Fruit fly (Drosophila melanogaster) whole organism, embryonic: ENCODE results near the gene MED18.

Experiments
- CG10462 ChIP-seq: fragments of 200-800 bp; sonication (Bioruptor generic); optimal IDR thresholded peaks from 2 replicates; lab custom pipeline; 2016; ENCODE audit warnings: missing biosample characterization, missing genetic modification characterization
- CG10654 ChIP-seq: fragments of 200-800 bp; sonication (Bioruptor generic); optimal IDR thresholded peaks from 2 replicates; lab custom pipeline; 2016; ENCODE audit warnings: missing biosample characterization, missing genetic modification characterization
- CG11093 ChIP-seq: fragments of 200-800 bp; sonication (Bioruptor generic); IDR thresholded peaks from 3 replicates; pipeline ENCODE4 v1.3.6; 2022; ENCODE audit warnings: missing biosample characterization, missing genetic modification characterization
- CG12219 ChIP-seq: fragments of 200-800 bp; sonication (Bioruptor generic); optimal IDR thresholded peaks from 3 replicates; lab custom pipeline; 2018; ENCODE audit warnings: missing biosample characterization, mild to moderate bottlenecking, missing genetic modification characterization
- CG12659 ChIP-seq: fragments of 200-800 bp; sonication (Bioruptor generic); optimal IDR thresholded peaks from 3 replicates; lab custom pipeline; 2017; ENCODE audit warnings: mild to moderate bottlenecking, missing biosample characterization, missing genetic modification reagents, missing genetic modification characterization
- CG13123 ChIP-seq: fragments of 200-800 bp; sonication (Bioruptor generic); optimal IDR thresholded peaks from 2 replicates; lab custom pipeline; 2016; ENCODE audit warnings: missing biosample characterization, missing genetic modification characterization
- CG13287 ChIP-seq: fragments of 200-800 bp; sonication (Bioruptor generic); IDR thresholded peaks from 2 replicates; pipeline ENCODE4 v1.3.6; 2022; ENCODE audit warnings: missing biosample characterization, missing genetic modification characterization; ENCODE audit not compliant: partially characterized antibody
- CG14965 ChIP-seq: fragments of 200-800 bp; sonication (Bioruptor generic); optimal IDR thresholded peaks from 2 replicates; lab custom pipeline; 2016; ENCODE audit warnings: missing biosample characterization, missing genetic modification characterization, borderline replicate concordance
- CG15073 ChIP-seq: fragments of 200-800 bp; sonication (Bioruptor generic); optimal IDR thresholded peaks from 2 replicates; lab custom pipeline; 2016; ENCODE audit warnings: missing biosample characterization, missing genetic modification characterization
- CG1603 ChIP-seq: fragments of 200-800 bp; sonication (Bioruptor generic); optimal IDR thresholded peaks from 2 replicates; lab custom pipeline; 2019; ENCODE audit warnings: missing biosample characterization, mild to moderate bottlenecking, missing genetic modification characterization, moderate library complexity
- CG17385 ChIP-seq: fragments of 200-800 bp; sonication (Bioruptor generic); optimal IDR thresholded peaks from 3 replicates; lab custom pipeline; 2018; ENCODE audit warnings: missing biosample characterization, mild to moderate bottlenecking, missing genetic modification characterization
- CG2116 ChIP-seq: fragments of 200-800 bp; sonication (Bioruptor generic); optimal IDR thresholded peaks from 3 replicates; lab custom pipeline; 2018; ENCODE audit warnings: missing biosample characterization, mild to moderate bottlenecking, missing genetic modification characterization
- CG2712 ChIP-seq: fragments of 200-800 bp; optimal IDR thresholded peaks from 3 replicates; lab custom pipeline; 2019; ENCODE audit warnings: missing biosample characterization, mild to moderate bottlenecking, missing genetic modification characterization, moderate library complexity
- CG3726 ChIP-seq: fragments of 200-800 bp; sonication (Bioruptor generic); IDR thresholded peaks from 3 replicates; pipeline ENCODE4, ENCODE4 v1.3.6; 2022; ENCODE audit warnings: missing biosample characterization, missing genetic modification characterization
- CG4282 ChIP-seq: fragments of 200-800 bp; sonication (Bioruptor generic); optimal IDR thresholded peaks from 2 replicates; lab custom pipeline; 2016; ENCODE audit warnings: missing biosample characterization, missing genetic modification characterization
- CG7987 ChIP-seq: fragments of 200-800 bp; sonication (Bioruptor generic); optimal IDR thresholded peaks from 2 replicates; lab custom pipeline; 2018; ENCODE audit warnings: missing biosample characterization, mild to moderate bottlenecking, missing genetic modification characterization, moderate library complexity
- CG8924 ChIP-seq: fragments of 200-800 bp; optimal IDR thresholded peaks from 3 replicates; lab custom pipeline; 2019; ENCODE audit warnings: missing biosample characterization, mild to moderate bottlenecking, missing genetic modification characterization, moderate library complexity
- CHES-1-like ChIP-seq: fragments of 200-800 bp; sonication (Bioruptor generic); optimal IDR thresholded peaks from 2 replicates; lab custom pipeline; 2016; ENCODE audit warnings: missing biosample characterization, missing genetic modification characterization
- Camta ChIP-seq: fragments of 200-800 bp; sonication (Bioruptor generic); optimal IDR thresholded peaks from 2 replicates; lab custom pipeline; 2016; ENCODE audit warnings: missing biosample characterization, missing genetic modification characterization
- Dip3 ChIP-seq: fragments of 200-800 bp; sonication (Bioruptor generic); optimal IDR thresholded peaks from 3 replicates; lab custom pipeline; 2016; ENCODE audit warnings: missing biosample characterization, missing genetic modification characterization
- Ets97D ChIP-seq: fragments of 200-800 bp; sonication (Bioruptor generic); optimal IDR thresholded peaks from 3 replicates; lab custom pipeline; 2016; ENCODE audit warnings: missing biosample characterization, missing genetic modification characterization
- HLH4C ChIP-seq: fragments of 200-800 bp; sonication (Bioruptor generic); IDR thresholded peaks from 3 replicates; pipeline ENCODE4 v1.3.6; 2022; ENCODE audit warnings: missing biosample characterization, missing genetic modification characterization; ENCODE audit not compliant: partially characterized antibody
- Sry-β ChIP-seq: fragments of 200-800 bp; sonication (Bioruptor generic); optimal IDR thresholded peaks from 2 replicates; lab custom pipeline; 2018; ENCODE audit warnings: missing biosample characterization, mild to moderate bottlenecking, missing genetic modification characterization, moderate library complexity
- Xbp1 ChIP-seq: fragments of 200-800 bp; sonication (Bioruptor generic); optimal IDR thresholded peaks from 3 replicates; lab custom pipeline; 2016; ENCODE audit warnings: missing biosample characterization, mild to moderate bottlenecking, missing genetic modification characterization
- YL-1 ChIP-seq: fragments of 200-800 bp; sonication (Bioruptor generic); optimal IDR thresholded peaks from 3 replicates; lab custom pipeline; 2017; ENCODE audit warnings: missing biosample characterization, mild to moderate bottlenecking, missing genetic modification characterization
- ac ChIP-seq: fragments of 200-800 bp; sonication (Bioruptor generic); optimal IDR thresholded peaks from 3 replicates; lab custom pipeline; 2017; ENCODE audit warnings: missing biosample characterization, mild to moderate bottlenecking, missing genetic modification characterization
- bsh ChIP-seq, 2 experiments: fragments of 200-800 bp; sonication (Bioruptor generic); optimal IDR thresholded peaks; 2 replicates each; lab custom pipeline; 2017 to 2018; ENCODE audit warnings: mild to moderate bottlenecking in 2 of 2, missing biosample characterization in 2 of 2, missing genetic modification characterization in 2 of 2, moderate library complexity in 1 of 2
- ci ChIP-seq: fragments of 200-800 bp; sonication (Bioruptor generic); IDR thresholded peaks from 3 replicates; pipeline ENCODE4 v1.3.6; 2022; ENCODE audit warnings: missing biosample characterization, missing genetic modification characterization
- crc ChIP-seq: fragments of 200-800 bp; sonication (Bioruptor generic); optimal IDR thresholded peaks from 2 replicates; lab custom pipeline; 2016; ENCODE audit warnings: missing biosample characterization, missing genetic modification characterization
- croc ChIP-seq: fragments of 200-800 bp; sonication (Bioruptor generic); conservative IDR thresholded peaks from 3 replicates; pipeline ENCODE4 v1.3.6; 2022; ENCODE audit warnings: missing biosample characterization, missing genetic modification characterization
- dan ChIP-seq: fragments of 200-800 bp; sonication (Bioruptor generic); IDR thresholded peaks from 2 replicates; pipeline ENCODE4 v1.3.6; 2022; ENCODE audit warnings: missing biosample characterization, missing genetic modification characterization
- ems ChIP-seq: fragments of 200-800 bp; sonication (Bioruptor generic); optimal IDR thresholded peaks from 3 replicates; lab custom pipeline; 2016; ENCODE audit warnings: missing biosample characterization, missing genetic modification characterization
- en ChIP-seq: fragments of 200-800 bp; sonication (Bioruptor generic); optimal IDR thresholded peaks from 2 replicates; lab custom pipeline; 2016; ENCODE audit warnings: missing biosample characterization, missing genetic modification characterization
- eyg ChIP-seq: fragments of 200-800 bp; sonication (Bioruptor generic); optimal IDR thresholded peaks from 3 replicates; lab custom pipeline; 2016; ENCODE audit warnings: missing biosample characterization, missing genetic modification characterization
- fd96Cb ChIP-seq: fragments of 200-800 bp; sonication (Bioruptor generic); optimal IDR thresholded peaks from 2 replicates; lab custom pipeline; 2018; ENCODE audit warnings: missing biosample characterization, mild to moderate bottlenecking, missing genetic modification characterization, moderate library complexity
- gfzf ChIP-seq: fragments of 200-800 bp; sonication (Bioruptor generic); optimal IDR thresholded peaks from 2 replicates; lab custom pipeline; 2016; ENCODE audit warnings: missing biosample characterization, mild to moderate bottlenecking, missing genetic modification characterization, moderate library complexity
- gsb ChIP-seq: fragments of 200-800 bp; sonication (Bioruptor generic); IDR thresholded peaks from 2 replicates; pipeline ENCODE4 v1.3.6; 2022; ENCODE audit warnings: missing biosample characterization, missing genetic modification characterization
- lov ChIP-seq, 2 experiments: fragments of 200-800 bp in 1 of 2; fragments of >200 bp in 1 of 2; sonication (Bioruptor generic) in 1 of 2; IDR thresholded peaks in 1 of 2; optimal IDR thresholded peaks in 1 of 2; 2 replicates in 1 of 2; 3 replicates in 1 of 2; pipeline versions ENCODE4 v1.3.6 to Lab custom; 2017 to 2022; ENCODE audit warnings: missing biosample characterization in 1 of 2, missing genetic modification characterization in 1 of 2
- org-1 ChIP-seq: fragments of 200-800 bp; sonication (Bioruptor generic); optimal IDR thresholded peaks from 2 replicates; lab custom pipeline; 2017; ENCODE audit warnings: missing biosample characterization, missing genetic modification characterization
- pho ChIP-seq: fragments of 200-800 bp; sonication (Bioruptor generic); optimal IDR thresholded peaks from 2 replicates; lab custom pipeline; 2016; ENCODE audit warnings: missing biosample characterization, missing genetic modification characterization
- pnt ChIP-seq: fragments of 200-800 bp; sonication (Bioruptor generic); optimal IDR thresholded peaks from 3 replicates; lab custom pipeline; 2016; ENCODE audit warnings: missing biosample characterization, missing genetic modification characterization
- ro ChIP-seq: fragments of 200-800 bp; sonication (Bioruptor generic); IDR thresholded peaks from 2 replicates; pipeline ENCODE4 v1.3.6; 2022; ENCODE audit warnings: missing biosample characterization, missing genetic modification characterization
- shn ChIP-seq: fragments of 200-800 bp; sonication (Bioruptor generic); optimal IDR thresholded peaks from 3 replicates; lab custom pipeline; 2016; ENCODE audit warnings: missing biosample characterization, missing genetic modification characterization
- slou ChIP-seq: fragments of 200-800 bp; sonication (Bioruptor generic); optimal IDR thresholded peaks from 3 replicates; lab custom pipeline; 2016; ENCODE audit warnings: missing biosample characterization, missing genetic modification characterization
- sqz ChIP-seq: fragments of 200-800 bp; sonication (Bioruptor generic); optimal IDR thresholded peaks from 3 replicates; lab custom pipeline; 2018; ENCODE audit warnings: missing biosample characterization, mild to moderate bottlenecking, missing genetic modification characterization
- tin ChIP-seq: fragments of 200-800 bp; sonication (Bioruptor generic); optimal IDR thresholded peaks from 3 replicates; lab custom pipeline; 2016; ENCODE audit warnings: missing biosample characterization, missing genetic modification characterization
- tna ChIP-seq: fragments of 200-800 bp; sonication (Bioruptor generic); IDR thresholded peaks from 2 replicates; pipeline ENCODE4 v1.3.6; 2022; ENCODE audit warnings: missing biosample characterization, missing genetic modification characterization; ENCODE audit not compliant: partially characterized antibody
- trh ChIP-seq: fragments of 200-800 bp; sonication (Bioruptor generic); optimal IDR thresholded peaks from 2 replicates; lab custom pipeline; 2016; ENCODE audit warnings: missing biosample characterization, missing genetic modification characterization
- twi ChIP-seq: fragments of 200-800 bp; optimal IDR thresholded peaks from 2 replicates; lab custom pipeline; 2019; ENCODE audit warnings: missing biosample characterization, mild to moderate bottlenecking, missing genetic modification characterization, moderate library complexity

MED18 gene

dm6 chrX:1861620-1862184 is 4.0 kb upstream of the MED18 start, which contains the start of gene deltaCOP (continued):
- TF ChIP-seq CG2712 (tag; lab: Kevin White, UChicago), result peak; percentile 74
- peak; percentile 78; the same call in 2 of the 3 replicates for TF ChIP-seq CG11093
- TF ChIP-seq Camta (GFP tag; lab: Kevin White, UChicago), result peak; percentile 88
- peak; percentile 62 for TF ChIP-seq YL-1 (GFP tag; lab: Kevin White, UChicago)
- peak; percentile 71 for TF ChIP-seq croc (GFP tag; lab: Robert Waterston, UW)
- peak; percentile 70 for TF ChIP-seq trh (GFP tag; lab: Kevin White, UChicago)
- no peak for TF ChIP-seq CG1603 (tag; lab: Kevin White, UChicago)
- peak; percentile 94 for TF ChIP-seq CHES-1-like (GFP tag; lab: Kevin White, UChicago)
- no peak for TF ChIP-seq Sry-β
- TF ChIP-seq HLH4C (GFP tag; lab: Robert Waterston, UW), result no peak
- peak; percentile 88 for TF ChIP-seq ems (GFP tag; lab: Kevin White, UChicago)
- TF ChIP-seq twi (tag; lab: Kevin White, UChicago), result peak; percentile 58
- TF ChIP-seq gsb (GFP tag; lab: Robert Waterston, UW), result peak; percentile 61
- TF ChIP-seq ci (GFP tag; lab: Robert Waterston, UW), result peak; percentile 83
- peak; percentile 73 for TF ChIP-seq fd96Cb (tag; lab: Kevin White, UChicago)
- peak; percentile 83 for TF ChIP-seq eyg (GFP tag; lab: Kevin White, UChicago)
- TF ChIP-seq org-1 (GFP tag; lab: Kevin White, UChicago), result peak; percentile 59
- peak; percentile 69 for TF ChIP-seq en (GFP tag; lab: Kevin White, UChicago)
- peak; percentile 52 for TF ChIP-seq CG14965 (GFP tag; lab: Kevin White, UChicago)
- peak; percentile 75 for TF ChIP-seq CG8924 (tag; lab: Kevin White, UChicago)
- no peak for TF ChIP-seq lov (optimal IDR thresholded peaks at IDR 0.05; lab: Kevin White, UChicago)
- TF ChIP-seq lov (GFP tag; IDR thresholded peaks at IDR 0.05; lab: Robert Waterston, UW), result 0 out of 3 replicates have a peak, but pooled peaks have one; percentile 46
- TF ChIP-seq shn (GFP tag; lab: Kevin White, UChicago), result peak; percentile 94
- peak; percentile 66 for TF ChIP-seq CG10462 (GFP tag; lab: Kevin White, UChicago)
- TF ChIP-seq bsh (GFP tag; optimal IDR thresholded peaks at IDR 0.05; lab: Kevin White, UChicago), result peak; percentile 33 to 76
- TF ChIP-seq CG12659 (GFP tag; lab: Kevin White, UChicago), result peak; percentile 90
- TF ChIP-seq CG17385 (GFP tag; lab: Kevin White, UChicago), result peak; percentile 69
- TF ChIP-seq crc (GFP tag; lab: Kevin White, UChicago), result peak; percentile 83
- peak; percentile 78 for TF ChIP-seq CG10654 (GFP tag; lab: Kevin White, UChicago)
- peak; percentile 58; the same call in 1 of the 2 replicates for TF ChIP-seq CG13287
- TF ChIP-seq CG7987, result peak; percentile 23
- no peak for TF ChIP-seq ac (GFP tag; lab: Kevin White, UChicago)
- TF ChIP-seq tin (GFP tag; lab: Kevin White, UChicago), result peak; percentile 87
- peak; percentile 94 for TF ChIP-seq pho (GFP tag; lab: Kevin White, UChicago)
- peak; percentile 94 for TF ChIP-seq Dip3 (GFP tag; lab: Kevin White, UChicago)
- TF ChIP-seq Xbp1 (GFP tag; lab: Kevin White, UChicago), result peak; percentile 93
- TF ChIP-seq slou (GFP tag; lab: Kevin White, UChicago), result peak; percentile 72
- no peak for TF ChIP-seq sqz (GFP tag; lab: Kevin White, UChicago)
- no peak for TF ChIP-seq tna (GFP tag; lab: Robert Waterston, UW)
- TF ChIP-seq ro (GFP tag; lab: Robert Waterston, UW), result peak; percentile 31; the same call in 1 of the 2 replicates
- TF ChIP-seq CG15073 (GFP tag; lab: Kevin White, UChicago), result no peak
- peak; percentile 60 for TF ChIP-seq CG2116 (GFP tag; lab: Kevin White, UChicago)
- peak; percentile 79 for TF ChIP-seq Ets97D (GFP tag; lab: Kevin White, UChicago)
- peak; percentile 87 for TF ChIP-seq CG4282 (GFP tag; lab: Kevin White, UChicago)
- no peak for TF ChIP-seq dan (GFP tag; lab: Robert Waterston, UW)
- TF ChIP-seq CG3726, result peak; percentile 68; the same call in 2 of the 3 replicates
- peak; percentile 80 for TF ChIP-seq CG13123 (GFP tag; lab: Kevin White, UChicago)
- peak; percentile 86 for TF ChIP-seq pnt (GFP tag; lab: Kevin White, UChicago)
- peak; percentile 75 for TF ChIP-seq gfzf (GFP tag; lab: Kevin White, UChicago)
- no peak for TF ChIP-seq CG12219 (GFP tag; lab: Kevin White, UChicago)
